Fruit fly (Drosophila melanogaster): Measurements from ENCODE around the gene CG14930.

DNA sequence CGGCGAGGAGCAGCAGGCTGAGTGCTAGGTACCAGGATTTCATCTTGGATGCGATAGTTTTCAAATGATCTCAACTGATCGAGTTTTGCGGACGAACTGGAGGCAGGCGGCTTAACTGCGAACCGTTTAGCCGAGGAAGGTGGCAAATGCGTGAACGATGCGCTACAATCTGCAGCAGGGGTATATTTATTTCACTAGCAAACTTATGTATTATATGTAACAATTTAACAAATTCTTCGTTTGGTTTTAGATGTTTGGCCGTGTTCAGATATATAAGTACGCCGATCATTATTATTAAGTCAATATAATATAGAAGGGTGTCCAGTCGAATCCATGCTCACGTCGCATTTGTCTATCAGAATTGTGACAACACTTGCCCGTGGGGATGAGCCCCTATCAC is 9.9 kb upstream of the CG14930 start, which contains the start of gene CG31706:
- TF ChIP-seq Sp1 (GFP tag; optimal IDR thresholded peaks at IDR 0.05) (no peak), rgr (GFP tag; optimal IDR thresholded peaks at IDR 0.05) (no peak)

All from whole organism, wandering third instar larva.